Fruit fly (Drosophila melanogaster) whole organism, embryonic: ENCODE results near the gene Ku80.

Experiments used
- Antp ChIP-seq: fragments of 200-800 bp; sonication (Bioruptor generic); optimal IDR thresholded peaks from 3 replicates; lab custom pipeline; 2016; ENCODE audit warnings: missing biosample characterization, missing genetic modification characterization
- Atf3 ChIP-seq: fragments of 200-800 bp; sonication (Bioruptor generic); optimal IDR thresholded peaks from 3 replicates; lab custom pipeline; 2016; ENCODE audit warnings: missing biosample characterization, missing genetic modification characterization
- Atf6 ChIP-seq: fragments of 200-800 bp; sonication (Bioruptor generic); IDR thresholded peaks from 2 replicates; pipeline ENCODE4 v1.3.6; 2022; ENCODE audit warnings: missing biosample characterization, missing genetic modification characterization
- BEAF-32 ChIP-seq: fragments of 200-800 bp; sonication (Bioruptor generic); optimal IDR thresholded peaks from 3 replicates; lab custom pipeline; 2017; ENCODE audit warnings: missing biosample characterization, missing genetic modification characterization, mild to moderate bottlenecking, moderate library complexity, missing genetic modification reagents
- CG13287 ChIP-seq: fragments of 200-800 bp; sonication (Bioruptor generic); IDR thresholded peaks from 2 replicates; pipeline ENCODE4 v1.3.6; 2022; ENCODE audit warnings: missing biosample characterization, missing genetic modification characterization; ENCODE audit not compliant: partially characterized antibody
- CG13424 ChIP-seq: fragments of 200-800 bp; sonication (Bioruptor generic); optimal IDR thresholded peaks from 2 replicates; lab custom pipeline; 2019; ENCODE audit warnings: missing biosample characterization, mild to moderate bottlenecking, missing genetic modification characterization, moderate library complexity
- CG1529 ChIP-seq: fragments of 200-800 bp; sonication (Bioruptor generic); optimal IDR thresholded peaks from 3 replicates; lab custom pipeline; 2018; ENCODE audit warnings: missing biosample characterization, missing genetic modification characterization
- CG1792 ChIP-seq: fragments of 200-800 bp; sonication (Bioruptor generic); optimal IDR thresholded peaks from 2 replicates; lab custom pipeline; 2016; ENCODE audit warnings: missing biosample characterization, missing genetic modification characterization
- CG2120 ChIP-seq: fragments of 200-800 bp; sonication (Bioruptor generic); optimal IDR thresholded peaks from 3 replicates; lab custom pipeline; 2016; ENCODE audit warnings: missing biosample characterization, missing genetic modification characterization
- CG34224 ChIP-seq: fragments of 200-800 bp; sonication (Bioruptor generic); IDR thresholded peaks from 3 replicates; pipeline ENCODE4 v1.3.6; 2022; ENCODE audit warnings: missing biosample characterization, missing genetic modification characterization; ENCODE audit not compliant: partially characterized antibody
- CG3995 ChIP-seq: fragments of 200-800 bp; sonication (Bioruptor generic); optimal IDR thresholded peaks from 3 replicates; lab custom pipeline; 2016; ENCODE audit warnings: missing biosample characterization, missing genetic modification characterization
- CG5180 ChIP-seq: fragments of 200-800 bp; sonication (Bioruptor generic); optimal IDR thresholded peaks from 3 replicates; lab custom pipeline; 2017; ENCODE audit warnings: missing biosample characterization, missing genetic modification characterization, mild to moderate bottlenecking, moderate library complexity, missing genetic modification reagents
- CG7556 ChIP-seq: fragments of 200-800 bp; sonication (Bioruptor generic); optimal IDR thresholded peaks from 2 replicates; lab custom pipeline; 2017; ENCODE audit warnings: missing biosample characterization, mild to moderate bottlenecking, missing genetic modification characterization
- CG7839 ChIP-seq: fragments of 200-800 bp; sonication (Bioruptor generic); optimal IDR thresholded peaks from 3 replicates; lab custom pipeline; 2018; ENCODE audit warnings: missing biosample characterization, mild to moderate bottlenecking, missing genetic modification characterization, moderate library complexity
- CG8944 ChIP-seq: fragments of 200-800 bp; sonication (Bioruptor generic); optimal IDR thresholded peaks from 3 replicates; lab custom pipeline; 2016; ENCODE audit warnings: missing biosample characterization, missing genetic modification characterization
- CG9437 ChIP-seq: fragments of 200-800 bp; sonication (Bioruptor generic); optimal IDR thresholded peaks from 2 replicates; lab custom pipeline; 2018; ENCODE audit warnings: missing biosample characterization, mild to moderate bottlenecking, missing genetic modification characterization
- CTCF ChIP-seq: fragments of 200-800 bp; sonication (Bioruptor generic); optimal IDR thresholded peaks from 2 replicates; lab custom pipeline; 2017; ENCODE audit warnings: missing biosample characterization, mild to moderate bottlenecking, missing genetic modification characterization, moderate library complexity
- CkIIα-i1 ChIP-seq: fragments of 200-800 bp; sonication (Bioruptor generic); IDR thresholded peaks from 2 replicates; pipeline ENCODE4 v1.3.6; 2022; ENCODE audit warnings: missing biosample characterization, missing genetic modification characterization
- Dbx ChIP-seq: fragments of 200-800 bp; sonication (Bioruptor generic); IDR thresholded peaks from 3 replicates; pipeline ENCODE4 v1.3.6; 2022; ENCODE audit warnings: missing biosample characterization, missing genetic modification characterization
- Drgx ChIP-seq: fragments of 200-800 bp; sonication (Bioruptor generic); IDR thresholded peaks from 2 replicates; pipeline ENCODE4 v1.3.6; 2022; ENCODE audit warnings: missing biosample characterization, missing genetic modification characterization
- Hey ChIP-seq: fragments of 200-800 bp; sonication (Bioruptor generic); optimal IDR thresholded peaks from 3 replicates; lab custom pipeline; 2018; ENCODE audit warnings: missing biosample characterization, mild to moderate bottlenecking, missing genetic modification characterization
- NC2β ChIP-seq: fragments of 200-800 bp; sonication (Bioruptor generic); optimal IDR thresholded peaks from 2 replicates; lab custom pipeline; 2016; ENCODE audit warnings: missing biosample characterization, missing genetic modification characterization
- NfI ChIP-seq: fragments of 200-800 bp; sonication (Bioruptor generic); optimal IDR thresholded peaks from 3 replicates; lab custom pipeline; 2018; ENCODE audit warnings: missing biosample characterization, mild to moderate bottlenecking, missing genetic modification characterization, moderate library complexity
- PHDP ChIP-seq: fragments of 200-800 bp; sonication (Bioruptor generic); optimal IDR thresholded peaks from 3 replicates; lab custom pipeline; 2018; ENCODE audit warnings: missing biosample characterization, mild to moderate bottlenecking, missing genetic modification characterization, moderate library complexity
- Side ChIP-seq: fragments of 200-800 bp; sonication (Bioruptor generic); optimal IDR thresholded peaks from 2 replicates; lab custom pipeline; 2016; ENCODE audit warnings: missing biosample characterization, missing genetic modification characterization
- Xbp1 ChIP-seq: fragments of 200-800 bp; sonication (Bioruptor generic); optimal IDR thresholded peaks from 3 replicates; lab custom pipeline; 2016; ENCODE audit warnings: missing biosample characterization, mild to moderate bottlenecking, missing genetic modification characterization
- ara ChIP-seq: fragments of 200-800 bp; sonication (Bioruptor generic); IDR thresholded peaks from 2 replicates; pipeline ENCODE4 v1.3.6; 2022; ENCODE audit warnings: missing biosample characterization, missing genetic modification characterization
- bbx ChIP-seq: fragments of 200-800 bp; sonication (Bioruptor generic); IDR thresholded peaks from 2 replicates; pipeline ENCODE4 v1.3.6; 2022; ENCODE audit warnings: missing biosample characterization, missing genetic modification characterization; ENCODE audit not compliant: partially characterized antibody
- cas ChIP-seq: fragments of 200-800 bp; sonication (Bioruptor generic); IDR thresholded peaks from 2 replicates; pipeline ENCODE4 v1.3.6; 2022; ENCODE audit warnings: missing biosample characterization, missing genetic modification characterization
- chm ChIP-seq: fragments of 200-800 bp; sonication (Bioruptor generic); IDR thresholded peaks from 2 replicates; pipeline ENCODE4 v1.3.6; 2022; ENCODE audit warnings: missing biosample characterization, missing genetic modification characterization
- croc ChIP-seq: fragments of 200-800 bp; sonication (Bioruptor generic); conservative IDR thresholded peaks from 3 replicates; pipeline ENCODE4 v1.3.6; 2022; ENCODE audit warnings: missing biosample characterization, missing genetic modification characterization
- ems ChIP-seq: fragments of 200-800 bp; sonication (Bioruptor generic); optimal IDR thresholded peaks from 3 replicates; lab custom pipeline; 2016; ENCODE audit warnings: missing biosample characterization, missing genetic modification characterization
- fu2 ChIP-seq: fragments of 200-800 bp; sonication (Bioruptor generic); optimal IDR thresholded peaks from 2 replicates; lab custom pipeline; 2016; ENCODE audit warnings: missing biosample characterization, missing genetic modification characterization
- gcm2 ChIP-seq: fragments of 200-800 bp; sonication (Bioruptor generic); optimal IDR thresholded peaks from 2 replicates; lab custom pipeline; 2016; ENCODE audit warnings: missing biosample characterization, missing genetic modification characterization
- inv ChIP-seq: fragments of 200-800 bp; sonication (Bioruptor generic); IDR thresholded peaks from 2 replicates; pipeline ENCODE4 v1.3.6; 2022; ENCODE audit warnings: missing biosample characterization, missing genetic modification characterization; ENCODE audit not compliant: partially characterized antibody
- kay ChIP-seq: fragments of 200-800 bp; sonication (Bioruptor generic); optimal IDR thresholded peaks from 2 replicates; lab custom pipeline; 2016; ENCODE audit warnings: missing biosample characterization, missing genetic modification characterization
- ken ChIP-seq: fragments of 200-800 bp; sonication (Bioruptor generic); IDR thresholded peaks from 3 replicates; pipeline ENCODE4 v1.3.6; 2022; ENCODE audit warnings: missing biosample characterization, missing genetic modification characterization
- otp ChIP-seq: fragments of 200-800 bp; sonication (Bioruptor generic); IDR thresholded peaks from 3 replicates; pipeline ENCODE4, ENCODE4 v1.3.6; 2022; ENCODE audit warnings: missing biosample characterization, missing genetic modification characterization
- peb ChIP-seq: fragments of 200-800 bp; sonication (Bioruptor generic); IDR thresholded peaks from 2 replicates; pipeline ENCODE4 v1.3.6; 2022; ENCODE audit warnings: missing biosample characterization, missing genetic modification characterization
- pnt ChIP-seq: fragments of 200-800 bp; sonication (Bioruptor generic); optimal IDR thresholded peaks from 3 replicates; lab custom pipeline; 2016; ENCODE audit warnings: missing biosample characterization, missing genetic modification characterization
- prd ChIP-seq, 3 experiments: fragments of >200 bp in 2 of 3; fragments of 200-800 bp in 1 of 3; sonication (Bioruptor generic) in 1 of 3; optimal IDR thresholded peaks in 2 of 3; IDR thresholded peaks in 1 of 3; 2 replicates in 2 of 3; 3 replicates in 1 of 3; pipeline versions ENCODE4 v1.3.6 to Lab custom; 2017 to 2022; ENCODE audit warnings: missing biosample characterization in 1 of 3, missing genetic modification characterization in 1 of 3
- pros ChIP-seq: fragments of 200-800 bp; sonication (Bioruptor generic); optimal IDR thresholded peaks from 3 replicates; lab custom pipeline; 2019; ENCODE audit warnings: missing biosample characterization, mild to moderate bottlenecking, missing genetic modification characterization, moderate library complexity
- ranshi ChIP-seq: fragments of 200-800 bp; sonication (Bioruptor generic); IDR thresholded peaks from 2 replicates; pipeline ENCODE4 v1.3.6; 2022; ENCODE audit warnings: missing biosample characterization, missing genetic modification characterization
- scrt ChIP-seq: fragments of 200-800 bp; sonication (Bioruptor generic); optimal IDR thresholded peaks from 2 replicates; lab custom pipeline; 2018; ENCODE audit warnings: missing biosample characterization, mild to moderate bottlenecking, missing genetic modification characterization, moderate library complexity
- sisA ChIP-seq: fragments of 200-800 bp; sonication (Bioruptor generic); IDR thresholded peaks from 2 replicates; pipeline ENCODE4 v1.3.6; 2022; ENCODE audit warnings: missing biosample characterization, missing genetic modification characterization
- slbo ChIP-seq: fragments of 200-800 bp; sonication (Bioruptor generic); IDR thresholded peaks from 2 replicates; pipeline ENCODE4 v1.3.6; 2022; ENCODE audit warnings: missing biosample characterization, missing genetic modification characterization
- tll ChIP-seq, 2 experiments: fragments of 200-800 bp in 1 of 2; fragments of >200 bp in 1 of 2; sonication (Bioruptor generic) in 1 of 2; optimal IDR thresholded peaks; 2 replicates each; lab custom pipeline; 2017 to 2019; ENCODE audit warnings: missing biosample characterization in 2 of 2, missing genetic modification characterization in 2 of 2, mild to moderate bottlenecking in 1 of 2, moderate library complexity in 1 of 2
- tna ChIP-seq: fragments of 200-800 bp; sonication (Bioruptor generic); IDR thresholded peaks from 2 replicates; pipeline ENCODE4 v1.3.6; 2022; ENCODE audit warnings: missing biosample characterization, missing genetic modification characterization; ENCODE audit not compliant: partially characterized antibody
- twi ChIP-seq: fragments of 200-800 bp; optimal IDR thresholded peaks from 2 replicates; lab custom pipeline; 2019; ENCODE audit warnings: missing biosample characterization, mild to moderate bottlenecking, missing genetic modification characterization, moderate library complexity
- zen2 ChIP-seq: fragments of 200-800 bp; sonication (Bioruptor generic); IDR thresholded peaks from 3 replicates; pipeline ENCODE4 v1.3.6; 2022; ENCODE audit warnings: missing biosample characterization, missing genetic modification characterization; ENCODE audit not compliant: partially characterized antibody

Ku80 gene

DNA sequence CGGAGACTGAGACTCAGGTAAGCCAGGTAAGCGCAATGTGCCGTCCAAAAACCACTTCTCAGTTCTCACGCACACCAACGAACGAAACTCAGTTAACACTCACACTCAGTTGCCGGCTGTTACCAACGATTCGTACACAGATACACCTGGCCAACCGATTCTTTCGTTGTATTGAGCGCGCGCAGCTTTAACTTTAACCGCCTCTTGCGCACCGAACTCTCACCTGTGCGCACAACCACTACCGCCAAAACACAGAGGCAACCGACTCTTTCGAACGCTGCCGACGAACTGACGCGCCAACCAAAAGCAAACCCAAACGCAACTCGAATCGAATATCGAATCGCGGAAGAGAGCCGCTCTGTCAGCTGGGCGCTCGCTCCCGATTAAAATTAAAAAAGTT, 8.5 kb downstream of the Ku80 start, which contains the start of gene Gli (continued):
- no peak for TF ChIP-seq CG7839 (tag; lab: Kevin White, UChicago)
- TF ChIP-seq Atf6 (GFP tag; lab: Robert Waterston, UW): peak; percentile 67; the same call in 1 of the 2 replicates
- peak; percentile 68 for TF ChIP-seq tna (GFP tag; lab: Robert Waterston, UW)
- peak; percentile 63 for TF ChIP-seq pros (GFP tag; lab: Kevin White, UChicago)
- no peak for TF ChIP-seq gcm2
- TF ChIP-seq CG34224: peak; percentile 49; the same call in 2 of the 3 replicates
- peak; percentile 94 for TF ChIP-seq CG5180 (GFP tag; lab: Kevin White, UChicago)
- peak; percentile 71 for TF ChIP-seq chm (GFP tag; lab: Robert Waterston, UW)
- no peak for TF ChIP-seq NC2β (GFP tag; lab: Kevin White, UChicago)
- no peak for TF ChIP-seq sisA (GFP tag; lab: Robert Waterston, UW)
- TF ChIP-seq BEAF-32: no peak
- peak; percentile 33; the same call in 1 of the 2 replicates for TF ChIP-seq inv (GFP tag; lab: Robert Waterston, UW)
- peak; percentile 8 for TF ChIP-seq NfI (GFP tag; lab: Kevin White, UChicago)
- TF ChIP-seq Hey (tag; lab: Kevin White, UChicago): no peak
- TF ChIP-seq CG9437 (GFP tag; lab: Kevin White, UChicago): peak; percentile 43
- peak; percentile 1 for TF ChIP-seq CG2120
- TF ChIP-seq CG8944 (GFP tag; lab: Kevin White, UChicago): no peak
- no peak for TF ChIP-seq CG7556 (GFP tag; lab: Kevin White, UChicago)
- peak; percentile 78 for TF ChIP-seq otp
- TF ChIP-seq zen2 (GFP tag; lab: Robert Waterston, UW): 0 out of 3 replicates have a peak, but pooled peaks have one; percentile 36
- no peak for TF ChIP-seq cas
- no peak for TF ChIP-seq Atf3 (GFP tag; lab: Kevin White, UChicago)
- TF ChIP-seq pnt (GFP tag; lab: Kevin White, UChicago): no peak
- no peak for TF ChIP-seq scrt (GFP tag; lab: Kevin White, UChicago)
- TF ChIP-seq PHDP: peak; percentile 40
- peak; percentile 22 for TF ChIP-seq CG1792 (GFP tag; lab: Kevin White, UChicago)
- TF ChIP-seq bbx (GFP tag; lab: Robert Waterston, UW): peak; percentile 76
- no peak for TF ChIP-seq CG3995 (GFP tag; lab: Kevin White, UChicago)
- no peak for TF ChIP-seq prd (optimal IDR thresholded peaks at IDR 0.05; lab: Kevin White, UChicago)
- no peak for TF ChIP-seq prd (GFP tag; IDR thresholded peaks at IDR 0.05; lab: Robert Waterston, UW)
- no peak for TF ChIP-seq ems (GFP tag; lab: Kevin White, UChicago)
- TF ChIP-seq ara (GFP tag; lab: Robert Waterston, UW): no peak
- TF ChIP-seq Dbx (GFP tag; lab: Robert Waterston, UW): peak; percentile 73; the same call in 2 of the 3 replicates
- TF ChIP-seq slbo (GFP tag; lab: Robert Waterston, UW): peak; percentile 21; the same call in 1 of the 2 replicates
- no peak for TF ChIP-seq croc
- TF ChIP-seq Side (GFP tag; lab: Kevin White, UChicago): peak; percentile 61
- no peak for TF ChIP-seq CG1529
- TF ChIP-seq peb (GFP tag; lab: Robert Waterston, UW): no peak
- TF ChIP-seq twi (tag; lab: Kevin White, UChicago): no peak
- peak; percentile 72 for TF ChIP-seq CG13287 (GFP tag; lab: Robert Waterston, UW)
- peak; percentile 61; the same call in 1 of the 2 replicates for TF ChIP-seq Drgx (GFP tag; lab: Robert Waterston, UW)
- TF ChIP-seq tll (GFP tag; optimal IDR thresholded peaks at IDR 0.05; lab: Kevin White, UChicago): no peak
- TF ChIP-seq Xbp1 (GFP tag; lab: Kevin White, UChicago): no peak
- TF ChIP-seq ken (GFP tag; lab: Robert Waterston, UW): peak; percentile 54; the same call in 1 of the 3 replicates
- TF ChIP-seq CG13424: no peak
- peak; percentile 32 for TF ChIP-seq Antp (GFP tag; lab: Kevin White, UChicago)
- TF ChIP-seq CkIIα-i1 (GFP tag; lab: Robert Waterston, UW): no peak
- TF ChIP-seq CTCF: no peak
- TF ChIP-seq ranshi: 0 out of 2 replicates have a peak, but pooled peaks have one; percentile 12
- TF ChIP-seq fu2 (GFP tag; lab: Kevin White, UChicago): no peak
- TF ChIP-seq kay (GFP tag; lab: Kevin White, UChicago): peak; percentile 21
